Fruit fly (Drosophila melanogaster) whole organism, embryonic: ENCODE measurements around the gene Top3beta.

Experiments used
- B-H2 ChIP-seq: fragments of 200-800 bp; sonication (Bioruptor generic); optimal IDR thresholded peaks from 2 replicates; lab custom pipeline; 2018; ENCODE audit warnings: missing biosample characterization, mild to moderate bottlenecking, missing genetic modification characterization
- CG10209 ChIP-seq: fragments of 200-800 bp; sonication (Bioruptor generic); optimal IDR thresholded peaks from 3 replicates; lab custom pipeline; 2017; ENCODE audit warnings: missing biosample characterization, mild to moderate bottlenecking, missing genetic modification characterization, missing genetic modification reagents
- CG10431 ChIP-seq: fragments of 200-800 bp; sonication (Bioruptor generic); optimal IDR thresholded peaks from 3 replicates; lab custom pipeline; 2018; ENCODE audit warnings: missing biosample characterization, mild to moderate bottlenecking, missing genetic modification characterization
- CG10979 ChIP-seq: fragments of 200-800 bp; sonication (Bioruptor generic); optimal IDR thresholded peaks from 2 replicates; lab custom pipeline; 2018; ENCODE audit warnings: missing biosample characterization, mild to moderate bottlenecking, missing genetic modification characterization, moderate library complexity
- CG11247 ChIP-seq: fragments of 200-800 bp; sonication (Bioruptor generic); IDR thresholded peaks from 2 replicates; pipeline ENCODE4 v1.3.6; 2022; ENCODE audit warnings: missing biosample characterization, missing genetic modification characterization
- CG13424 ChIP-seq: fragments of 200-800 bp; sonication (Bioruptor generic); optimal IDR thresholded peaks from 2 replicates; lab custom pipeline; 2019; ENCODE audit warnings: missing biosample characterization, mild to moderate bottlenecking, missing genetic modification characterization, moderate library complexity
- CG15011 ChIP-seq: fragments of 200-800 bp; sonication (Bioruptor generic); optimal IDR thresholded peaks from 3 replicates; lab custom pipeline; 2018; ENCODE audit warnings: missing biosample characterization, mild to moderate bottlenecking, missing genetic modification characterization
- CG17328 ChIP-seq: fragments of 200-800 bp; sonication (Bioruptor generic); IDR thresholded peaks from 2 replicates; pipeline ENCODE4 v1.3.6; 2022; ENCODE audit warnings: missing biosample characterization, missing genetic modification characterization
- CG17361 ChIP-seq: fragments of 200-800 bp; sonication (Bioruptor generic); IDR thresholded peaks from 3 replicates; pipeline ENCODE4 v1.3.6; 2022; ENCODE audit warnings: missing biosample characterization, missing genetic modification characterization
- CG1792 ChIP-seq: fragments of 200-800 bp; sonication (Bioruptor generic); optimal IDR thresholded peaks from 2 replicates; lab custom pipeline; 2016; ENCODE audit warnings: missing biosample characterization, missing genetic modification characterization
- CG18262 ChIP-seq: fragments of 200-800 bp; optimal IDR thresholded peaks from 3 replicates; lab custom pipeline; 2019; ENCODE audit warnings: missing biosample characterization, mild to moderate bottlenecking, missing genetic modification characterization, moderate library complexity
- CG2199 ChIP-seq: fragments of 200-800 bp; sonication (Bioruptor generic); IDR thresholded peaks from 3 replicates; pipeline ENCODE4 v1.3.6; 2022; ENCODE audit warnings: missing biosample characterization, missing genetic modification characterization
- CG2712 ChIP-seq: fragments of 200-800 bp; optimal IDR thresholded peaks from 3 replicates; lab custom pipeline; 2019; ENCODE audit warnings: missing biosample characterization, mild to moderate bottlenecking, missing genetic modification characterization, moderate library complexity
- CG31224 ChIP-seq: fragments of 200-800 bp; sonication (Bioruptor generic); IDR thresholded peaks from 2 replicates; pipeline ENCODE4 v1.3.6; 2022; ENCODE audit warnings: missing biosample characterization, missing genetic modification characterization
- CG3726 ChIP-seq: fragments of 200-800 bp; sonication (Bioruptor generic); IDR thresholded peaks from 3 replicates; pipeline ENCODE4, ENCODE4 v1.3.6; 2022; ENCODE audit warnings: missing biosample characterization, missing genetic modification characterization
- CG4360 ChIP-seq: fragments of 200-800 bp; sonication (Bioruptor generic); IDR thresholded peaks from 2 replicates; pipeline ENCODE4 v1.3.6; 2022; ENCODE audit warnings: missing biosample characterization, missing genetic modification characterization
- CG4617 ChIP-seq: fragments of 200-800 bp; sonication (Bioruptor generic); optimal IDR thresholded peaks from 3 replicates; lab custom pipeline; 2016; ENCODE audit warnings: missing biosample characterization, missing genetic modification characterization, borderline replicate concordance
- CG6654 ChIP-seq: fragments of 200-800 bp; sonication (Bioruptor generic); optimal IDR thresholded peaks from 2 replicates; lab custom pipeline; 2017; ENCODE audit warnings: missing biosample characterization, mild to moderate bottlenecking, missing genetic modification characterization
- CG9215 ChIP-seq: fragments of 200-800 bp; sonication (Bioruptor generic); IDR thresholded peaks from 2 replicates; pipeline ENCODE4 v1.3.6; 2022; ENCODE audit warnings: missing biosample characterization, missing genetic modification characterization
- CoRest ChIP-seq: fragments of 200-800 bp; sonication (Bioruptor generic); optimal IDR thresholded peaks from 3 replicates; lab custom pipeline; 2018; ENCODE audit warnings: missing biosample characterization, mild to moderate bottlenecking, missing genetic modification characterization, moderate library complexity
- Dll ChIP-seq: fragments of 200-800 bp; sonication (Bioruptor generic); IDR thresholded peaks from 4 replicates; pipeline ENCODE4 v1.3.6; 2022; ENCODE audit warnings: missing biosample characterization, missing genetic modification characterization; ENCODE audit not compliant: partially characterized antibody
- Dref ChIP-seq: fragments of 200-800 bp; sonication (Bioruptor generic); IDR thresholded peaks from 2 replicates; pipeline ENCODE4 v1.3.6; 2022; ENCODE audit warnings: missing biosample characterization, missing genetic modification characterization
- Eip74EF ChIP-seq, 2 experiments: fragments of 200-800 bp in 1 of 2; fragments of >200 bp in 1 of 2; sonication (Bioruptor generic) in 1 of 2; optimal IDR thresholded peaks; 2 replicates each; lab custom pipeline; 2017 to 2019; ENCODE audit warnings: missing biosample characterization in 2 of 2, missing genetic modification characterization in 2 of 2, mild to moderate bottlenecking in 1 of 2, moderate library complexity in 1 of 2
- Ets65A ChIP-seq: fragments of 200-800 bp; sonication (Bioruptor generic); peaks from one replicate; lab custom pipeline; 2016; ENCODE audit warnings: missing biosample characterization, missing genetic modification characterization
- MBD-R2 ChIP-seq: fragments of 200-800 bp; sonication (Bioruptor generic); IDR thresholded peaks from 2 replicates; pipeline ENCODE4 v1.3.6; 2022; ENCODE audit warnings: missing biosample characterization, missing genetic modification characterization
- Nf-YA ChIP-seq: fragments of 200-800 bp; sonication (Bioruptor generic); IDR thresholded peaks from 2 replicates; pipeline ENCODE4 v1.3.6; 2022; ENCODE audit warnings: missing biosample characterization, missing genetic modification characterization
- Opbp ChIP-seq: fragments of 200-800 bp; sonication (Bioruptor generic); IDR thresholded peaks from 3 replicates; pipeline ENCODE4 v1.3.6; 2022; ENCODE audit warnings: missing biosample characterization, missing genetic modification characterization; ENCODE audit not compliant: partially characterized antibody
- Ravus ChIP-seq: fragments of 200-800 bp; sonication (Bioruptor generic); IDR thresholded peaks from 2 replicates; pipeline ENCODE4 v1.3.6; 2022; ENCODE audit warnings: missing biosample characterization, missing genetic modification characterization
- YL-1 ChIP-seq: fragments of 200-800 bp; sonication (Bioruptor generic); optimal IDR thresholded peaks from 3 replicates; lab custom pipeline; 2017; ENCODE audit warnings: missing biosample characterization, mild to moderate bottlenecking, missing genetic modification characterization
- ap ChIP-seq: fragments of 200-800 bp; sonication (Bioruptor generic); IDR thresholded peaks from 2 replicates; pipeline ENCODE4 v1.3.6; 2022; ENCODE audit warnings: missing biosample characterization, missing genetic modification characterization
- ash1 ChIP-seq: fragments of 200-800 bp; sonication (Bioruptor generic); optimal IDR thresholded peaks from 2 replicates; lab custom pipeline; 2018; ENCODE audit warnings: missing biosample characterization, mild to moderate bottlenecking, missing genetic modification characterization
- bbx ChIP-seq: fragments of 200-800 bp; sonication (Bioruptor generic); IDR thresholded peaks from 2 replicates; pipeline ENCODE4 v1.3.6; 2022; ENCODE audit warnings: missing biosample characterization, missing genetic modification characterization; ENCODE audit not compliant: partially characterized antibody
- cad ChIP-seq: fragments of >200 bp; optimal IDR thresholded peaks from 2 replicates; lab custom pipeline; 2017; ENCODE audit warnings: missing biosample characterization, missing genetic modification characterization
- ci ChIP-seq: fragments of 200-800 bp; sonication (Bioruptor generic); IDR thresholded peaks from 3 replicates; pipeline ENCODE4 v1.3.6; 2022; ENCODE audit warnings: missing biosample characterization, missing genetic modification characterization
- crp ChIP-seq, 2 experiments: fragments of 200-800 bp; sonication (Bioruptor generic); optimal IDR thresholded peaks; 2 replicates in 1 of 2; 3 replicates in 1 of 2; lab custom pipeline; 2017; ENCODE audit warnings: missing biosample characterization in 2 of 2, missing genetic modification characterization in 2 of 2, mild to moderate bottlenecking in 1 of 2, moderate library complexity in 1 of 2
- dm ChIP-seq: fragments of 200-800 bp; sonication (Bioruptor generic); optimal IDR thresholded peaks from 3 replicates; lab custom pipeline; 2016; ENCODE audit warnings: missing biosample characterization, missing genetic modification characterization
- esg ChIP-seq: fragments of 200-800 bp; sonication (Bioruptor generic); conservative IDR thresholded peaks from 2 replicates; pipeline ENCODE4 v1.3.6; 2022; ENCODE audit warnings: missing biosample characterization, missing genetic modification characterization
- eyg ChIP-seq: fragments of 200-800 bp; sonication (Bioruptor generic); optimal IDR thresholded peaks from 3 replicates; lab custom pipeline; 2016; ENCODE audit warnings: missing biosample characterization, missing genetic modification characterization
- fd3F ChIP-seq: fragments of 200-800 bp; sonication (Bioruptor generic); optimal IDR thresholded peaks from 2 replicates; lab custom pipeline; 2018; ENCODE audit warnings: missing biosample characterization, mild to moderate bottlenecking, missing genetic modification characterization, moderate library complexity
- gt ChIP-seq: fragments of 200-800 bp; sonication (Bioruptor generic); IDR thresholded peaks from 2 replicates; pipeline ENCODE4 v1.3.6; 2022; ENCODE audit warnings: missing biosample characterization, missing genetic modification characterization
- kah ChIP-seq: fragments of 200-800 bp; sonication (Bioruptor generic); optimal IDR thresholded peaks from 2 replicates; lab custom pipeline; 2018; ENCODE audit warnings: missing biosample characterization, mild to moderate bottlenecking, missing genetic modification characterization
- lov ChIP-seq, 2 experiments: fragments of 200-800 bp in 1 of 2; fragments of >200 bp in 1 of 2; sonication (Bioruptor generic) in 1 of 2; IDR thresholded peaks in 1 of 2; optimal IDR thresholded peaks in 1 of 2; 2 replicates in 1 of 2; 3 replicates in 1 of 2; pipeline versions ENCODE4 v1.3.6 to Lab custom; 2017 to 2022; ENCODE audit warnings: missing biosample characterization in 1 of 2, missing genetic modification characterization in 1 of 2
- salm ChIP-seq: fragments of 200-800 bp; sonication (Bioruptor generic); optimal IDR thresholded peaks from 2 replicates; lab custom pipeline; 2018; ENCODE audit warnings: missing biosample characterization, mild to moderate bottlenecking, missing genetic modification characterization
- sens-2 ChIP-seq: fragments of 200-800 bp; sonication (Bioruptor generic); IDR thresholded peaks from 2 replicates; pipeline ENCODE4 v1.3.6; 2022; ENCODE audit warnings: missing biosample characterization, missing genetic modification characterization
- ssp ChIP-seq: fragments of 200-800 bp; sonication (Bioruptor generic); IDR thresholded peaks from 2 replicates; pipeline ENCODE4 v1.3.6; 2022; ENCODE audit warnings: missing biosample characterization, missing genetic modification characterization
- stwl ChIP-seq: fragments of 200-800 bp; sonication (Bioruptor generic); optimal IDR thresholded peaks from 3 replicates; lab custom pipeline; 2018; ENCODE audit warnings: missing biosample characterization, mild to moderate bottlenecking, missing genetic modification characterization, moderate library complexity
- trem ChIP-seq: fragments of 200-800 bp; optimal IDR thresholded peaks from 3 replicates; lab custom pipeline; 2019; ENCODE audit warnings: missing biosample characterization, mild to moderate bottlenecking, missing genetic modification characterization, moderate library complexity
- ttk ChIP-seq: fragments of 200-800 bp; sonication (Bioruptor generic); IDR thresholded peaks from 2 replicates; pipeline ENCODE4 v2.1.2; 2022; ENCODE audit warnings: missing biosample characterization, missing genetic modification characterization
- unpg ChIP-seq: fragments of 200-800 bp; sonication (Bioruptor generic); optimal IDR thresholded peaks from 3 replicates; lab custom pipeline; 2018; ENCODE audit warnings: missing biosample characterization, mild to moderate bottlenecking, missing genetic modification characterization, moderate library complexity
- usp ChIP-seq: fragments of >200 bp; optimal IDR thresholded peaks from 2 replicates; lab custom pipeline; 2017; ENCODE audit warnings: missing biosample characterization, missing genetic modification characterization
- wdn ChIP-seq: fragments of 200-800 bp; sonication (Bioruptor generic); IDR thresholded peaks from 2 replicates; pipeline ENCODE4 v1.3.6; 2022; ENCODE audit warnings: missing biosample characterization, missing genetic modification characterization

Gene Top3beta

DNA sequence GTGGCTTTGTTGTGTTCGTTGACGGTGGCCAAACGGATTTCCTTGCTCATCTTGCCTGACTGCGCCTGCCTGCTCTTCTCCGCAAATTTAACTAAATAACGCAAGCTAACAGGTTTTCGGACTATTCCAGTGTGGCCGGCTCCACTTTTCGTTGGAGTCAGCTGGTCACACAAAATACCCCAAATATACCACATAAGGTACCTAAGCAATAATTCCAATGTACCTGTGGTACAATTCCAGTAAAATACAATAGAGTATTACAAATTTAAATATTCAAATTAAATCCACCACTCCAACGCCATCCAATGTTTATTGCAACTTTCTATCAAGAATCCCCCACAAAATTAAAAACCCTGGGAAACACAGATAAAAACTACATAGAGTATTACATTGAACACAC lies 11.2 kb downstream of the Top3beta start, which contains the start of gene CG3566 (continued):
- no peak for TF ChIP-seq CG9215 (GFP tag; lab: Robert Waterston, UW)
- TF ChIP-seq Ravus = no peak
- TF ChIP-seq CG6654 (GFP tag; lab: Kevin White, UChicago) = no peak
- TF ChIP-seq lov (optimal IDR thresholded peaks at IDR 0.05; lab: Kevin White, UChicago) = no peak
- TF ChIP-seq lov (GFP tag; IDR thresholded peaks at IDR 0.05; lab: Robert Waterston, UW) = no peak
- TF ChIP-seq CG18262 (tag; lab: Kevin White, UChicago) = peak; percentile 4
- no peak for TF ChIP-seq CG17328
- no peak for TF ChIP-seq ttk (GFP tag; lab: Robert Waterston, UW)
- TF ChIP-seq CG10979 (tag; lab: Kevin White, UChicago) = no peak
- TF ChIP-seq CG2712 (tag; lab: Kevin White, UChicago) = peak; percentile 10
- TF ChIP-seq usp (GFP tag; lab: Kevin White, UChicago) = no peak
- no peak for TF ChIP-seq eyg (GFP tag; lab: Kevin White, UChicago)
- TF ChIP-seq fd3F = no peak
- TF ChIP-seq CG11247 (GFP tag; lab: Robert Waterston, UW) = no peak
- no peak for TF ChIP-seq Dll (GFP tag; lab: Robert Waterston, UW)
- TF ChIP-seq sens-2 = no peak
- peak; percentile 38 for TF ChIP-seq stwl
- TF ChIP-seq ssp (GFP tag; lab: Robert Waterston, UW) = no peak
- TF ChIP-seq CG1792 = no peak
- no peak for TF ChIP-seq CoRest
- no peak for TF ChIP-seq CG4360 (GFP tag; lab: Robert Waterston, UW)
- TF ChIP-seq crp (GFP tag; optimal IDR thresholded peaks at IDR 0.05; lab: Kevin White, UChicago) = peak in 1 of 2 experiments; percentile 40
- 0 out of 3 replicates have a peak, but pooled peaks have one; percentile 20 for TF ChIP-seq Opbp (GFP tag; lab: Robert Waterston, UW)
- TF ChIP-seq dm (GFP tag; lab: Kevin White, UChicago) = no peak
- no peak for TF ChIP-seq Eip74EF (GFP tag; optimal IDR thresholded peaks at IDR 0.05; lab: Kevin White, UChicago)
- no peak for TF ChIP-seq CG31224
- TF ChIP-seq ash1 (GFP tag; lab: Kevin White, UChicago) = no peak
- TF ChIP-seq CG4617 (GFP tag; lab: Kevin White, UChicago) = peak; percentile 5
- TF ChIP-seq YL-1 = peak; percentile 59
- no peak for TF ChIP-seq gt (GFP tag; lab: Robert Waterston, UW)
- TF ChIP-seq esg (GFP tag; lab: Robert Waterston, UW) = no peak
- TF ChIP-seq Nf-YA (GFP tag; lab: Robert Waterston, UW) = no peak
- no peak for TF ChIP-seq CG17361 (GFP tag; lab: Robert Waterston, UW)
- no peak for TF ChIP-seq wdn (GFP tag; lab: Robert Waterston, UW)
- no peak for TF ChIP-seq CG10209 (GFP tag; lab: Kevin White, UChicago)
- TF ChIP-seq salm = no peak
- 0 out of 2 replicates have a peak, but pooled peaks have one; percentile 16 for TF ChIP-seq bbx (GFP tag; lab: Robert Waterston, UW)
- peak; percentile 82 for TF ChIP-seq MBD-R2
- no peak for TF ChIP-seq Dref (GFP tag; lab: Robert Waterston, UW)
- no peak for TF ChIP-seq unpg
- 0 out of 3 replicates have a peak, but pooled peaks have one; percentile 40 for TF ChIP-seq ci (GFP tag; lab: Robert Waterston, UW)
- no peak for TF ChIP-seq CG13424
- TF ChIP-seq kah = peak; percentile 52
- TF ChIP-seq cad (GFP tag; lab: Kevin White, UChicago) = no peak
- no peak for TF ChIP-seq Ets65A (GFP tag; lab: Kevin White, UChicago)
- no peak for TF ChIP-seq CG10431
- TF ChIP-seq trem (tag; lab: Kevin White, UChicago) = peak; percentile 2
- TF ChIP-seq CG15011 = no peak
- no peak for TF ChIP-seq CG2199 (GFP tag; lab: Robert Waterston, UW)
- no peak for TF ChIP-seq ap
- no peak for TF ChIP-seq B-H2 (GFP tag; lab: Kevin White, UChicago)
- TF ChIP-seq CG3726 = no peak
